Worm (Caenorhabditis elegans) whole organism, L3 larva: ENCODE measurements around the gene Y56A3A.28.

ENCODE experiments used
- aly-2 ChIP-seq: fragments of 150-350 bp; optimal IDR thresholded peaks from 2 replicates; lab custom pipeline; 2014; ENCODE audit warnings: missing biosample characterization, missing genetic modification characterization
- ama-1 ChIP-seq: fragments of 150-350 bp; optimal IDR thresholded peaks from 2 replicates; lab custom pipeline; 2018
- ceh-16 ChIP-seq: sonication (generic microtip); optimal IDR thresholded peaks from 2 replicates; lab custom pipeline; 2017; ENCODE audit warnings: missing biosample characterization, missing genetic modification characterization
- ceh-28 ChIP-seq: fragments of 150-350 bp; optimal IDR thresholded peaks from 2 replicates; lab custom pipeline; 2014; ENCODE audit warnings: missing biosample characterization, missing genetic modification reagents, missing genetic modification characterization
- ceh-82 ChIP-seq: fragments of 150-350 bp; optimal IDR thresholded peaks from 2 replicates; lab custom pipeline; 2014; ENCODE audit warnings: missing biosample characterization, missing genetic modification characterization
- ceh-9 ChIP-seq: sonication (generic microtip); optimal IDR thresholded peaks from 2 replicates; lab custom pipeline; 2018; ENCODE audit warnings: missing biosample characterization, missing genetic modification characterization
- daf-12 ChIP-seq: fragments of 150-350 bp; optimal IDR thresholded peaks from 2 replicates; lab custom pipeline; 2014; ENCODE audit warnings: missing biosample characterization, missing genetic modification reagents, missing genetic modification characterization
- egl-27 ChIP-seq: sonication (generic microtip); optimal IDR thresholded peaks from 4 replicates; lab custom pipeline; 2017; ENCODE audit warnings: missing biosample characterization, missing genetic modification reagents, missing genetic modification characterization
- egl-5 ChIP-seq: fragments of 150-350 bp; optimal IDR thresholded peaks from 2 replicates; lab custom pipeline; 2017; ENCODE audit warnings: missing biosample characterization, missing genetic modification reagents, missing genetic modification characterization, inconsistent platforms
- elt-2 ChIP-seq: sonication (generic microtip); optimal IDR thresholded peaks from 2 replicates; lab custom pipeline; 2016; ENCODE audit warnings: missing genetic modification reagents, mild to moderate bottlenecking, missing genetic modification characterization, missing compliant biosample characterization
- eor-1 ChIP-seq, 2 experiments: fragments of 150-350 bp; optimal IDR thresholded peaks; 2 replicates each; lab custom pipeline; 2014 to 2018; ENCODE audit warnings: missing biosample characterization in 2 of 2, missing genetic modification characterization in 2 of 2
- fkh-10 ChIP-seq: sonication (generic microtip); optimal IDR thresholded peaks from 2 replicates; lab custom pipeline; 2017; ENCODE audit warnings: missing biosample characterization, missing genetic modification reagents, missing genetic modification characterization
- hmg-11 ChIP-seq: sonication (generic microtip); optimal IDR thresholded peaks from 2 replicates; lab custom pipeline; 2016; ENCODE audit warnings: missing genetic modification characterization, missing compliant biosample characterization
- jun-1 ChIP-seq: fragments of 150-350 bp; optimal IDR thresholded peaks from 2 replicates; lab custom pipeline; 2014; ENCODE audit warnings: missing biosample characterization, missing genetic modification reagents, missing genetic modification characterization
- lin-15B ChIP-seq: fragments of 150-350 bp; optimal IDR thresholded peaks from 2 replicates; lab custom pipeline; 2014; ENCODE audit warnings: missing biosample characterization, missing genetic modification characterization
- lin-39 ChIP-seq: fragments of 150-350 bp; optimal IDR thresholded peaks from 2 replicates; lab custom pipeline; 2018; ENCODE audit warnings: missing biosample characterization, missing genetic modification reagents, missing genetic modification characterization
- mdl-1 ChIP-seq: fragments of 150-350 bp; optimal IDR thresholded peaks from 2 replicates; lab custom pipeline; 2014; ENCODE audit warnings: missing biosample characterization, missing genetic modification characterization
- mml-1 ChIP-seq: fragments of 150-350 bp; sonication (generic microtip); optimal IDR thresholded peaks from 3 replicates; lab custom pipeline; 2014; ENCODE audit warnings: missing biosample characterization, missing genetic modification characterization
- nfya-1 ChIP-seq: sonication (generic microtip); optimal IDR thresholded peaks from 2 replicates; lab custom pipeline; 2017; ENCODE audit warnings: missing genetic modification characterization, mild to moderate bottlenecking, missing compliant biosample characterization, antibody characterized with exemption, moderate library complexity; ENCODE audit not compliant: insufficient read depth
- nhr-12 ChIP-seq: fragments of 150-350 bp; optimal IDR thresholded peaks from 2 replicates; lab custom pipeline; 2014; ENCODE audit warnings: missing biosample characterization, missing genetic modification characterization
- nhr-23 ChIP-seq: fragments of 150-350 bp; optimal IDR thresholded peaks from 2 replicates; lab custom pipeline; 2014; ENCODE audit warnings: missing biosample characterization, missing genetic modification reagents, missing genetic modification characterization
- nhr-237 ChIP-seq: fragments of 150-350 bp; optimal IDR thresholded peaks from 2 replicates; lab custom pipeline; 2014; ENCODE audit warnings: missing biosample characterization, missing genetic modification characterization
- nhr-25 ChIP-seq: sonication (generic microtip); optimal IDR thresholded peaks from 2 replicates; lab custom pipeline; 2017; ENCODE audit warnings: missing biosample characterization, missing genetic modification characterization
- nhr-43 ChIP-seq: sonication (generic microtip); optimal IDR thresholded peaks from 2 replicates; lab custom pipeline; 2016; ENCODE audit warnings: mild to moderate bottlenecking, missing genetic modification characterization, missing compliant biosample characterization; ENCODE audit not compliant: poor library complexity, severe bottlenecking
- nhr-67 ChIP-seq: fragments of 150-350 bp; optimal IDR thresholded peaks from 2 replicates; lab custom pipeline; 2014; ENCODE audit warnings: missing biosample characterization, missing genetic modification characterization
- nhr-76 ChIP-seq: fragments of 150-350 bp; sonication (generic microtip); optimal IDR thresholded peaks from 5 replicates; lab custom pipeline; 2014; ENCODE audit warnings: missing biosample characterization, missing genetic modification characterization
- nhr-77 ChIP-seq: fragments of 150-350 bp; optimal IDR thresholded peaks from 2 replicates; lab custom pipeline; 2014; ENCODE audit warnings: missing biosample characterization, missing genetic modification characterization
- pha-4 ChIP-seq: fragments of 150-350 bp; optimal IDR thresholded peaks from 2 replicates; lab custom pipeline; 2014; ENCODE audit warnings: missing biosample characterization, missing genetic modification reagents, missing genetic modification characterization
- pqm-1 ChIP-seq: fragments of 150-350 bp; optimal IDR thresholded peaks from 2 replicates; lab custom pipeline; 2017; ENCODE audit warnings: missing biosample characterization, missing genetic modification characterization, inconsistent platforms
- sea-2 ChIP-seq: fragments of 150-350 bp; sonication (generic microtip); optimal IDR thresholded peaks from 4 replicates; lab custom pipeline; 2014; ENCODE audit warnings: missing biosample characterization, missing genetic modification reagents, missing genetic modification characterization
- snpc-4 ChIP-seq: fragments of 150-350 bp; optimal IDR thresholded peaks from 2 replicates; lab custom pipeline; 2014; ENCODE audit warnings: missing biosample characterization, missing genetic modification characterization
- tbx-2 ChIP-seq: sonication (generic microtip); optimal IDR thresholded peaks from 2 replicates; lab custom pipeline; 2016; ENCODE audit warnings: mild to moderate bottlenecking, missing genetic modification characterization, missing compliant biosample characterization
- unc-62 ChIP-seq: fragments of 150-350 bp; sonication (generic microtip); optimal IDR thresholded peaks from 4 replicates; lab custom pipeline; 2014; ENCODE audit warnings: missing biosample characterization, missing genetic modification reagents, missing genetic modification characterization
- zag-1 ChIP-seq: fragments of 150-350 bp; optimal IDR thresholded peaks from 2 replicates; lab custom pipeline; 2014; ENCODE audit warnings: missing biosample characterization, missing genetic modification characterization
- ztf-11 ChIP-seq: fragments of 150-350 bp; optimal IDR thresholded peaks from 2 replicates; lab custom pipeline; 2014; ENCODE audit warnings: missing biosample characterization, missing genetic modification characterization
- ztf-4 ChIP-seq: fragments of 150-350 bp; optimal IDR thresholded peaks from 2 replicates; lab custom pipeline; 2014; ENCODE audit warnings: missing biosample characterization, missing genetic modification characterization

The Y56A3A.28 gene

ce11 chrIII:11946062-11946749 is 25.0 kb downstream of the Y56A3A.28 start (continued):
- peak; percentile 90 for TF ChIP-seq lin-15B (tag; lab: Kevin White, UChicago)
- TF ChIP-seq nhr-237 (tag; lab: Kevin White, UChicago) = no peak
- TF ChIP-seq egl-27 (tag; lab: Kevin White, UChicago) = no peak
- no peak for TF ChIP-seq daf-12 (tag; lab: Kevin White, UChicago)
- TF ChIP-seq eor-1 (tag; optimal IDR thresholded peaks at IDR 0.05; lab: Kevin White, UChicago) = peak in 1 of 2 experiments; percentile 74
- TF ChIP-seq zag-1 (tag; lab: Kevin White, UChicago) = no peak
- TF ChIP-seq elt-2 = no peak
- no peak for TF ChIP-seq sea-2 (GFP tag; lab: Kevin White, UChicago)
- no peak for TF ChIP-seq egl-5
- no peak for TF ChIP-seq jun-1
- peak; percentile 65 for TF ChIP-seq hmg-11 (tag; lab: Kevin White, UChicago)
- TF ChIP-seq nhr-76 (tag; lab: Kevin White, UChicago) = no peak
- TF ChIP-seq pha-4 (tag; lab: Kevin White, UChicago) = peak; percentile 72
- TF ChIP-seq nhr-67 (tag; lab: Kevin White, UChicago) = no peak
- TF ChIP-seq nfya-1 (tag; lab: Kevin White, UChicago) = peak; percentile 95
- TF ChIP-seq ztf-11 (tag; lab: Kevin White, UChicago) = no peak
- TF ChIP-seq ceh-82 (tag; lab: Kevin White, UChicago) = peak; percentile 17
- TF ChIP-seq tbx-2 (tag; lab: Kevin White, UChicago) = peak; percentile 63

- peak; percentile 10 for TF ChIP-seq lin-15B (tag; lab: Kevin White, UChicago)
- TF ChIP-seq sea-2 (GFP tag; lab: Kevin White, UChicago) = no peak
- peak; percentile 56 for TF ChIP-seq nfya-1 (tag; lab: Kevin White, UChicago)
Observed at ce11 chrIII:11942664-11943063, 28.5 kb downstream of the Y56A3A.28 start.

ce11 chrIII:11938525-11938924 is 32.6 kb downstream of the Y56A3A.28 start:
- TF ChIP-seq nhr-43 (tag; lab: Kevin White, UChicago) (no peak), mml-1 (no peak), mdl-1 (tag; lab: Kevin White, UChicago) (no peak), nfya-1 (tag; lab: Kevin White, UChicago) (no peak), elt-2 (no peak), nhr-12 (tag; lab: Kevin White, UChicago) (no peak)

- TF ChIP-seq ztf-4 (no peak), egl-5 (peak; percentile 28), nhr-77 (tag; lab: Kevin White, UChicago) (no peak), pqm-1 (no peak), nhr-25 (tag; lab: Kevin White, UChicago) (no peak), lin-39 (tag; lab: Kevin White, UChicago) (no peak), lin-15B (tag; lab: Kevin White, UChicago) (no peak), nfya-1 (tag; lab: Kevin White, UChicago) (peak; percentile 46), zag-1 (tag; lab: Kevin White, UChicago) (no peak)
Observed at ce11 chrIII:11937911-11938310, 33.3 kb downstream of the Y56A3A.28 start.

ce11 chrIII:11936668-11937276 is 34.4 kb downstream of the Y56A3A.28 start:
- TF ChIP-seq nfya-1 (tag; lab: Kevin White, UChicago) (peak; percentile 38), fkh-10 (no peak), ceh-82 (tag; lab: Kevin White, UChicago) (no peak), pqm-1 (no peak), ama-1 (lab: Kevin White, UChicago) (peak; percentile 75)

ce11 chrIII:11935948-11936280 is 35.3 kb downstream of the Y56A3A.28 start:
- TF ChIP-seq mdl-1 (tag; lab: Kevin White, UChicago) = no peak
- peak; percentile 57 for TF ChIP-seq snpc-4 (tag; lab: Kevin White, UChicago)
- no peak for TF ChIP-seq nhr-43 (tag; lab: Kevin White, UChicago)
- no peak for TF ChIP-seq unc-62 (GFP tag; lab: Kevin White, UChicago)
- no peak for TF ChIP-seq nhr-23 (tag; lab: Kevin White, UChicago)
- TF ChIP-seq lin-39 (tag; lab: Kevin White, UChicago) = peak; percentile 34
- TF ChIP-seq pha-4 (tag; lab: Kevin White, UChicago) = no peak
- TF ChIP-seq nhr-77 (tag; lab: Kevin White, UChicago) = no peak
- TF ChIP-seq ceh-28 (tag; lab: Kevin White, UChicago) = no peak
- TF ChIP-seq egl-5 = no peak
- peak; percentile 64 for TF ChIP-seq nfya-1 (tag; lab: Kevin White, UChicago)
- peak; percentile 34 for TF ChIP-seq lin-15B (tag; lab: Kevin White, UChicago)
- TF ChIP-seq nhr-237 (tag; lab: Kevin White, UChicago) = no peak
- TF ChIP-seq nhr-12 (tag; lab: Kevin White, UChicago) = no peak
- TF ChIP-seq ceh-9 (tag; lab: Kevin White, UChicago) = no peak
- no peak for TF ChIP-seq aly-2
- peak; percentile 37 for TF ChIP-seq hmg-11 (tag; lab: Kevin White, UChicago)
- no peak for TF ChIP-seq ceh-16 (tag; lab: Kevin White, UChicago)
- no peak for TF ChIP-seq ztf-4
- TF ChIP-seq egl-27 (tag; lab: Kevin White, UChicago) = no peak
- TF ChIP-seq ama-1 (lab: Kevin White, UChicago) = no peak
